Worm (Caenorhabditis elegans) whole organism, L1 larva: ENCODE data around the gene F12F6.7.

Source experiments
- C16A3.4 ChIP-seq: fragments of 150-350 bp; optimal IDR thresholded peaks from 2 replicates; lab custom pipeline; 2014; ENCODE audit warnings: missing biosample characterization, missing genetic modification characterization
- C34B4.2 ChIP-seq: sonication (generic microtip); optimal IDR thresholded peaks from 2 replicates; lab custom pipeline; 2017; ENCODE audit warnings: mild to moderate bottlenecking, missing genetic modification characterization, missing compliant biosample characterization
- F16B12.6 ChIP-seq: fragments of 150-350 bp; optimal IDR thresholded peaks from 2 replicates; lab custom pipeline; 2014; ENCODE audit warnings: missing biosample characterization, missing genetic modification characterization
- Y116A8C.19 ChIP-seq: sonication (generic microtip); optimal IDR thresholded peaks from 2 replicates; lab custom pipeline; 2016; ENCODE audit warnings: missing compliant biosample characterization, missing genetic modification characterization, borderline replicate concordance
- alr-1 ChIP-seq: fragments of 200-800 bp; sonication (Bioruptor generic); optimal IDR thresholded peaks from 2 replicates; lab custom pipeline; 2018; ENCODE audit warnings: borderline replicate concordance, mild to moderate bottlenecking, missing genetic modification characterization, missing compliant biosample characterization
- ama-1 ChIP-seq: fragments of 150-350 bp; optimal IDR thresholded peaks from 2 replicates; lab custom pipeline; 2014
- ceh-8 ChIP-seq: fragments of 200-800 bp; sonication (Bioruptor generic); optimal IDR thresholded peaks from 2 replicates; lab custom pipeline; 2018; ENCODE audit warnings: mild to moderate bottlenecking, missing genetic modification characterization, moderate library complexity, missing compliant biosample characterization
- ceh-82 ChIP-seq, 3 experiments: fragments of 150-350 bp in 1 of 3; sonication (generic microtip) in 2 of 3; optimal IDR thresholded peaks; 2 replicates each; lab custom pipeline; 2014 to 2017; ENCODE audit warnings: missing biosample characterization in 3 of 3, missing genetic modification characterization in 3 of 3
- ceh-88 ChIP-seq: fragments of 200-800 bp; sonication (Bioruptor generic); IDR thresholded peaks from 2 replicates; pipeline ENCODE4 v1.3.6; 2022; ENCODE audit warnings: missing genetic modification characterization, missing compliant biosample characterization
- ces-1 ChIP-seq: fragments of 150-350 bp; optimal IDR thresholded peaks from 2 replicates; lab custom pipeline; 2014; ENCODE audit warnings: missing biosample characterization, missing genetic modification reagents, missing genetic modification characterization
- dsc-1 ChIP-seq: sonication (generic microtip); optimal IDR thresholded peaks from 2 replicates; lab custom pipeline; 2016; ENCODE audit warnings: mild to moderate bottlenecking, missing genetic modification characterization, missing compliant biosample characterization
- efl-1 ChIP-seq, 4 experiments: fragments of 150-350 bp; optimal IDR thresholded peaks in 3 of 4; peaks in 1 of 4; 1 replicate in 1 of 4; 2 replicates in 3 of 4; lab custom pipeline; 2014; ENCODE audit warnings: missing biosample characterization in 2 of 4, missing genetic modification characterization in 2 of 4, missing genetic modification reagents in 2 of 4
- egl-27 ChIP-seq, 2 experiments: fragments of 150-350 bp in 1 of 2; sonication (generic microtip); optimal IDR thresholded peaks; 3 replicates each; lab custom pipeline; 2017 to 2018; ENCODE audit warnings: missing biosample characterization in 2 of 2, missing genetic modification characterization in 2 of 2, missing genetic modification reagents in 2 of 2
- elt-2 ChIP-seq: sonication (generic microtip); optimal IDR thresholded peaks from 2 replicates; lab custom pipeline; 2016; ENCODE audit warnings: missing genetic modification characterization, mild to moderate bottlenecking, inconsistent platforms, missing compliant biosample characterization, missing genetic modification reagents
- fkh-10 ChIP-seq: sonication (generic microtip); optimal IDR thresholded peaks from 2 replicates; lab custom pipeline; 2017; ENCODE audit warnings: missing biosample characterization, missing genetic modification reagents, missing genetic modification characterization
- fkh-8 ChIP-seq: sonication (generic microtip); optimal IDR thresholded peaks from 2 replicates; lab custom pipeline; 2016; ENCODE audit warnings: mild to moderate bottlenecking, missing genetic modification characterization, missing compliant biosample characterization
- fos-1 ChIP-seq: fragments of 150-350 bp; optimal IDR thresholded peaks from 2 replicates; lab custom pipeline; 2014; ENCODE audit warnings: missing biosample characterization, missing genetic modification characterization
- grh-1 ChIP-seq: fragments of 200-800 bp; sonication (Bioruptor generic); IDR thresholded peaks from 2 replicates; pipeline ENCODE4 v1.3.6; 2022; ENCODE audit warnings: missing genetic modification reagents, missing genetic modification characterization, missing compliant biosample characterization
- hpl-2 ChIP-seq: fragments of 150-350 bp; optimal IDR thresholded peaks from 2 replicates; lab custom pipeline; 2014; ENCODE audit warnings: missing biosample characterization, missing genetic modification reagents, missing genetic modification characterization
- irx-1 ChIP-seq: sonication (generic microtip); optimal IDR thresholded peaks from 2 replicates; lab custom pipeline; 2016; ENCODE audit warnings: missing genetic modification characterization, missing compliant biosample characterization
- lin-13 ChIP-seq: fragments of 150-350 bp; optimal IDR thresholded peaks from 2 replicates; lab custom pipeline; 2014; ENCODE audit warnings: missing biosample characterization, missing genetic modification reagents, missing genetic modification characterization
- lin-15B ChIP-seq: fragments of 150-350 bp; sonication (generic microtip); optimal IDR thresholded peaks from 3 replicates; lab custom pipeline; 2014; ENCODE audit warnings: missing biosample characterization, missing genetic modification characterization
- lin-35 ChIP-seq, 2 experiments: fragments of 150-350 bp; optimal IDR thresholded peaks; 2 replicates each; lab custom pipeline; 2014; ENCODE audit warnings: missing biosample characterization in 2 of 2, missing genetic modification characterization in 2 of 2, missing genetic modification reagents in 2 of 2
- lin-39 ChIP-seq: fragments of 150-350 bp; optimal IDR thresholded peaks from 2 replicates; lab custom pipeline; 2014; ENCODE audit warnings: missing biosample characterization, missing genetic modification reagents, missing genetic modification characterization
- lsy-2 ChIP-seq, 2 experiments: fragments of 150-350 bp; optimal IDR thresholded peaks; 2 replicates each; lab custom pipeline; 2014; ENCODE audit warnings: missing biosample characterization in 2 of 2, missing genetic modification characterization in 2 of 2
- mab-9 ChIP-seq: fragments of 200-800 bp; sonication (Bioruptor generic); IDR thresholded peaks from 2 replicates; pipeline ENCODE4 v1.3.6; 2022; ENCODE audit warnings: missing genetic modification reagents, missing genetic modification characterization, missing compliant biosample characterization
- mef-2 ChIP-seq: fragments of 150-350 bp; optimal IDR thresholded peaks from 2 replicates; lab custom pipeline; 2014; ENCODE audit warnings: missing biosample characterization, missing genetic modification characterization
- mep-1 ChIP-seq: fragments of 150-350 bp; optimal IDR thresholded peaks from 2 replicates; lab custom pipeline; 2014; ENCODE audit warnings: missing biosample characterization, missing genetic modification characterization
- nhr-20 ChIP-seq: sonication (generic microtip); optimal IDR thresholded peaks from 2 replicates; lab custom pipeline; 2016; ENCODE audit warnings: mild to moderate bottlenecking, missing genetic modification characterization, missing compliant biosample characterization
- nhr-237 ChIP-seq: fragments of 150-350 bp; optimal IDR thresholded peaks from 2 replicates; lab custom pipeline; 2014; ENCODE audit warnings: missing biosample characterization, missing genetic modification characterization
- nhr-28 ChIP-seq: fragments of 150-350 bp; optimal IDR thresholded peaks from 2 replicates; lab custom pipeline; 2014; ENCODE audit warnings: missing biosample characterization, missing genetic modification characterization
- nhr-47 ChIP-seq: sonication (generic microtip); optimal IDR thresholded peaks from 2 replicates; lab custom pipeline; 2016; ENCODE audit warnings: mild to moderate bottlenecking, missing genetic modification characterization, moderate library complexity, missing compliant biosample characterization
- nhr-71 ChIP-seq: sonication (generic microtip); optimal IDR thresholded peaks from 2 replicates; lab custom pipeline; 2016; ENCODE audit warnings: mild to moderate bottlenecking, missing genetic modification characterization, moderate library complexity, missing compliant biosample characterization
- nhr-77 ChIP-seq: fragments of 150-350 bp; optimal IDR thresholded peaks from 2 replicates; lab custom pipeline; 2014; ENCODE audit warnings: missing biosample characterization, missing genetic modification characterization
- nhr-84 ChIP-seq: sonication (generic microtip); optimal IDR thresholded peaks from 2 replicates; lab custom pipeline; 2017; ENCODE audit warnings: missing biosample characterization, missing genetic modification characterization
- pag-3 ChIP-seq: sonication (generic microtip); optimal IDR thresholded peaks from 2 replicates; lab custom pipeline; 2017; ENCODE audit warnings: missing genetic modification characterization, mild to moderate bottlenecking, missing compliant biosample characterization, antibody characterized with exemption, borderline replicate concordance; ENCODE audit not compliant: insufficient read depth
- pax-3 ChIP-seq: fragments of 200-800 bp; sonication (Bioruptor generic); optimal IDR thresholded peaks from 2 replicates; lab custom pipeline; 2018; ENCODE audit warnings: mild to moderate bottlenecking, missing genetic modification characterization, moderate library complexity, missing compliant biosample characterization
- rnt-1 ChIP-seq: sonication (generic microtip); optimal IDR thresholded peaks from 2 replicates; lab custom pipeline; 2016; ENCODE audit warnings: mild to moderate bottlenecking, missing genetic modification characterization, moderate library complexity, missing compliant biosample characterization
- snpc-4 ChIP-seq: fragments of 150-350 bp; optimal IDR thresholded peaks from 2 replicates; lab custom pipeline; 2014; ENCODE audit warnings: missing biosample characterization, missing genetic modification characterization
- sptf-1 ChIP-seq: fragments of 150-350 bp; optimal IDR thresholded peaks from 2 replicates; lab custom pipeline; 2014; ENCODE audit warnings: missing biosample characterization, missing genetic modification characterization
- tlp-1 ChIP-seq: fragments of 150-350 bp; optimal IDR thresholded peaks from 2 replicates; lab custom pipeline; 2014; ENCODE audit warnings: missing biosample characterization, missing genetic modification characterization
- unc-130 ChIP-seq: fragments of 150-350 bp; optimal IDR thresholded peaks from 2 replicates; lab custom pipeline; 2017; ENCODE audit warnings: missing biosample characterization, missing genetic modification characterization, inconsistent platforms
- unc-86 ChIP-seq: sonication (generic microtip); optimal IDR thresholded peaks from 2 replicates; lab custom pipeline; 2016; ENCODE audit warnings: missing genetic modification characterization, missing compliant biosample characterization
- unc-98 ChIP-seq: fragments of 200-800 bp; sonication (Bioruptor generic); IDR thresholded peaks from 2 replicates; pipeline ENCODE4 v1.3.6; 2022; ENCODE audit warnings: missing genetic modification characterization, missing compliant biosample characterization
- zag-1 ChIP-seq: fragments of 150-350 bp; optimal IDR thresholded peaks from 2 replicates; lab custom pipeline; 2014; ENCODE audit warnings: missing biosample characterization, missing genetic modification characterization
- zip-4 ChIP-seq: fragments of 200-800 bp; sonication (Bioruptor generic); optimal IDR thresholded peaks from 2 replicates; lab custom pipeline; 2018; ENCODE audit warnings: mild to moderate bottlenecking, missing genetic modification characterization, moderate library complexity, missing compliant biosample characterization
- ztf-11 ChIP-seq, 2 experiments: sonication (generic microtip); optimal IDR thresholded peaks; 2 replicates each; lab custom pipeline; 2016 to 2017; ENCODE audit warnings: missing genetic modification characterization in 2 of 2, missing biosample characterization in 1 of 2, missing compliant biosample characterization in 1 of 2
- ztf-4 ChIP-seq: fragments of 150-350 bp; optimal IDR thresholded peaks from 2 replicates; lab custom pipeline; 2014; ENCODE audit warnings: missing biosample characterization, missing genetic modification characterization

Gene F12F6.7

DNA sequence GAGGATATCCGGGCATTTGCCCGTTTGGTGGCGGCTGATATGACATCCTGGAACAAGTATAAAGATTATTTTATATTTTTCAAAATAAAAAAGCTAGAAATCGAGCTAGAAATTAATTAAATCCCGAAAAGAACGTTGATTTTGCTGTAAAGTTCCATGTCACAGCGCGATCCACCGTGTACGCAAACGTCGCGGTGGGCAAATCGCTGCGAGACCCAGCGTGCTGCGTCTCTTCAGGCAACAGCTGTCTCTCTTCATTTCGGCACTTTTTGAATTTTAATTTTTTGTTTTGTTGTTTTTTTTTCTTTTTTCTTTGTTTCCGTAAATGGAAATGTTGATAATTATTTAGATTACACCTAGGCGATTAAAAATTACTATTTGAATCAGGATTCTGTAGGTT, 4.5 kb upstream of the F12F6.7 start, which contains the start of gene sec-24.1 (continued):
- peak; percentile 28 for TF ChIP-seq C34B4.2
- TF ChIP-seq mab-9: peak; percentile 29; the same call in 1 of the 2 replicates
- TF ChIP-seq nhr-77: peak; percentile 26
- peak; percentile 40 for TF ChIP-seq nhr-237 (tag; lab: Kevin White, UChicago)
- TF ChIP-seq C16A3.4 (tag; lab: Kevin White, UChicago): peak; percentile 93
- peak; percentile 83 for TF ChIP-seq ztf-4 (tag; lab: Kevin White, UChicago)
- TF ChIP-seq ceh-82 (tag; optimal IDR thresholded peaks at IDR 0.05; lab: Kevin White, UChicago): peak; percentile 82 to 92 (median 91)
- peak; percentile 95 for TF ChIP-seq rnt-1 (tag; lab: Kevin White, UChicago)
- TF ChIP-seq zag-1 (tag; lab: Kevin White, UChicago): no peak
- peak; percentile 79 for TF ChIP-seq irx-1
- no peak for TF ChIP-seq nhr-28 (tag; lab: Kevin White, UChicago)
- no peak for TF ChIP-seq sptf-1 (tag; lab: Kevin White, UChicago)
- peak; percentile 69 for TF ChIP-seq ceh-8 (GFP tag; lab: Kevin White, UChicago)
- peak; percentile 31 for TF ChIP-seq hpl-2 (GFP tag; lab: Kevin White, UChicago)
- no peak for TF ChIP-seq egl-27 (tag; optimal IDR thresholded peaks at IDR 0.05; lab: Kevin White, UChicago)
- peak; percentile 11 for TF ChIP-seq fkh-10
- TF ChIP-seq alr-1 (tag; lab: Kevin White, UChicago): no peak
- TF ChIP-seq nhr-47 (tag; lab: Kevin White, UChicago): peak; percentile 95
- peak; percentile 60 for TF ChIP-seq F16B12.6
- peak; percentile 92 to 97 for TF ChIP-seq lin-35 (GFP tag; optimal IDR thresholded peaks at IDR 0.05; lab: Kevin White, UChicago)
- peak; percentile 75 for TF ChIP-seq lin-13 (GFP tag; lab: Kevin White, UChicago)
- peak; percentile 79 for TF ChIP-seq zip-4
- TF ChIP-seq unc-130 (tag; lab: Kevin White, UChicago): peak; percentile 94
- peak; percentile 96 for TF ChIP-seq nhr-71
- TF ChIP-seq lsy-2 (tag; optimal IDR thresholded peaks at IDR 0.05; lab: Kevin White, UChicago): peak; percentile 99
- peak; percentile 89 for TF ChIP-seq lin-39 (tag; lab: Kevin White, UChicago)
- no peak for TF ChIP-seq pag-3 (tag; lab: Kevin White, UChicago)
- TF ChIP-seq tlp-1: no peak
- TF ChIP-seq unc-98 (GFP tag; lab: Robert Waterston, UW): no peak
- TF ChIP-seq ceh-88 (GFP tag; lab: Robert Waterston, UW): peak; percentile 42; the same call in 1 of the 2 replicates
- peak; percentile 62 for TF ChIP-seq snpc-4 (tag; lab: Kevin White, UChicago)
- no peak for TF ChIP-seq Y116A8C.19
- TF ChIP-seq fkh-8: peak; percentile 72
- TF ChIP-seq ces-1: no peak
- TF ChIP-seq pax-3: peak; percentile 66
- peak; percentile 87 for TF ChIP-seq mep-1 (tag; lab: Kevin White, UChicago)
- peak; percentile 94 for TF ChIP-seq dsc-1 (tag; lab: Kevin White, UChicago)
- TF ChIP-seq lin-15B: peak; percentile 69
- TF ChIP-seq unc-86 (tag; lab: Kevin White, UChicago): peak; percentile 88
- peak; percentile 49 for TF ChIP-seq mef-2 (tag; lab: Kevin White, UChicago)
- peak in 1 of 2 experiments; percentile 65 for TF ChIP-seq ztf-11 (tag; optimal IDR thresholded peaks at IDR 0.05; lab: Kevin White, UChicago)
- TF ChIP-seq elt-2 (tag; lab: Kevin White, UChicago): peak; percentile 60
- peak; percentile 83 for TF ChIP-seq fos-1 (tag; lab: Kevin White, UChicago)
- TF ChIP-seq efl-1 (optimal IDR thresholded peaks at IDR 0.05; lab: Kevin White, UChicago): peak; percentile 93 to 97
- TF ChIP-seq efl-1 (GFP tag; optimal IDR thresholded peaks at IDR 0.05 in 1 of 2; lab: Kevin White, UChicago): peak; percentile 91 to 100
- TF ChIP-seq nhr-84 (tag; lab: Kevin White, UChicago): no peak
- TF ChIP-seq nhr-20 (tag; lab: Kevin White, UChicago): peak; percentile 93
- TF ChIP-seq grh-1 (GFP tag; lab: Robert Waterston, UW): peak; percentile 87
- no peak for TF ChIP-seq ama-1 (lab: Kevin White, UChicago)
